Worm (Caenorhabditis elegans) whole organism, L4 larva: ENCODE data around the gene ceh-91.

Experiments
- Y105C5A.15 ChIP-seq: fragments of 200-800 bp; sonication (Bioruptor generic); IDR thresholded peaks from 2 replicates; pipeline ENCODE4 v1.3.6; 2022; ENCODE audit warnings: missing genetic modification characterization, missing compliant biosample characterization
- Y5F2A.4 ChIP-seq: fragments of 200-800 bp; sonication (Bioruptor generic); optimal IDR thresholded peaks from 2 replicates; lab custom pipeline; 2018; ENCODE audit warnings: mild to moderate bottlenecking, missing genetic modification characterization, missing compliant biosample characterization
- aly-2 ChIP-seq: sonication (generic microtip); optimal IDR thresholded peaks from 2 replicates; lab custom pipeline; 2018; ENCODE audit warnings: missing biosample characterization, missing genetic modification characterization
- ceh-20 ChIP-seq: fragments of 200-800 bp; sonication (Bioruptor generic); IDR thresholded peaks from 2 replicates; pipeline ENCODE4 v1.3.6; 2022; ENCODE audit warnings: missing genetic modification reagents, missing genetic modification characterization, missing compliant biosample characterization
- ceh-82 ChIP-seq: sonication (generic microtip); optimal IDR thresholded peaks from 2 replicates; lab custom pipeline; 2017; ENCODE audit warnings: missing biosample characterization, missing genetic modification characterization
- lin-39 ChIP-seq: fragments of 150-350 bp; optimal IDR thresholded peaks from 2 replicates; lab custom pipeline; 2014; ENCODE audit warnings: missing biosample characterization, missing genetic modification reagents, missing genetic modification characterization
- madf-9 ChIP-seq: fragments of 200-800 bp; sonication (Bioruptor generic); conservative IDR thresholded peaks from 2 replicates; pipeline ENCODE4 v1.3.6; 2022; ENCODE audit warnings: missing genetic modification reagents, missing genetic modification characterization, missing compliant biosample characterization
- mdl-1 ChIP-seq, 2 experiments: fragments of 150-350 bp in 1 of 2; sonication (generic microtip) in 1 of 2; optimal IDR thresholded peaks; 2 replicates each; lab custom pipeline; 2014 to 2017; ENCODE audit warnings: missing biosample characterization in 2 of 2, missing genetic modification characterization in 2 of 2
- pha-4 ChIP-seq, 2 experiments: fragments of 150-350 bp in 1 of 2; fragments of 200-800 bp in 1 of 2; sonication (Bioruptor generic) in 1 of 2; IDR thresholded peaks in 1 of 2; optimal IDR thresholded peaks in 1 of 2; 2 replicates each; pipeline versions ENCODE4 v1.3.6 to Lab custom; 2014 to 2022; ENCODE audit warnings: missing genetic modification characterization in 2 of 2, missing genetic modification reagents in 2 of 2, missing biosample characterization in 1 of 2, missing compliant biosample characterization in 1 of 2

ce11 chrIII:11580428-11580885, 36.1 kb upstream of the ceh-91 start, which contains the start of gene Y66D12A.7:
- TF ChIP-seq madf-9 (no peak), aly-2 (no peak), Y5F2A.4 (GFP tag; lab: Kevin White, UChicago) (no peak), lin-39 (no peak), Y105C5A.15 (GFP tag; lab: Robert Waterston, UW) (no peak), ceh-82 (tag; lab: Kevin White, UChicago) (no peak), pha-4 (GFP tag; IDR thresholded peaks at IDR 0.05; lab: Robert Waterston, UW) (no peak), pha-4 (tag; optimal IDR thresholded peaks at IDR 0.05; lab: Kevin White, UChicago) (no peak), ceh-20 (no peak), mdl-1 (tag; optimal IDR thresholded peaks at IDR 0.05; lab: Kevin White, UChicago) (no peak)
